Fruit fly (Drosophila melanogaster) whole organism, embryonic: ENCODE results near the gene CG31100.

Experiments used
- Aef1 ChIP-seq: fragments of 200-800 bp; sonication (Bioruptor generic); IDR thresholded peaks from 3 replicates; pipeline ENCODE4 v1.3.6; 2022; ENCODE audit warnings: missing biosample characterization, missing genetic modification characterization
- Bteb2 ChIP-seq: fragments of 200-800 bp; sonication (Bioruptor generic); optimal IDR thresholded peaks from 2 replicates; lab custom pipeline; 2016; ENCODE audit warnings: missing biosample characterization, missing genetic modification characterization
- CG10431 ChIP-seq: fragments of 200-800 bp; sonication (Bioruptor generic); optimal IDR thresholded peaks from 3 replicates; lab custom pipeline; 2018; ENCODE audit warnings: missing biosample characterization, mild to moderate bottlenecking, missing genetic modification characterization
- CG11085 ChIP-seq: fragments of 200-800 bp; sonication (Bioruptor generic); IDR thresholded peaks from 2 replicates; pipeline ENCODE4 v1.3.6; 2022; ENCODE audit warnings: missing biosample characterization, missing genetic modification characterization
- CG11456 ChIP-seq: fragments of 200-800 bp; sonication (Bioruptor generic); IDR thresholded peaks from 3 replicates; pipeline ENCODE4 v1.3.6; 2022; ENCODE audit warnings: missing biosample characterization, missing genetic modification characterization
- CG12236 ChIP-seq: fragments of 200-800 bp; sonication (Bioruptor generic); optimal IDR thresholded peaks from 2 replicates; lab custom pipeline; 2016; ENCODE audit warnings: missing biosample characterization, missing genetic modification characterization
- CG14050 ChIP-seq: fragments of 200-800 bp; sonication (Bioruptor generic); IDR thresholded peaks from 3 replicates; pipeline ENCODE4 v1.3.6; 2022; ENCODE audit warnings: missing biosample characterization, missing genetic modification characterization
- CG14965 ChIP-seq: fragments of 200-800 bp; sonication (Bioruptor generic); optimal IDR thresholded peaks from 2 replicates; lab custom pipeline; 2016; ENCODE audit warnings: missing biosample characterization, missing genetic modification characterization, borderline replicate concordance
- CG17186 ChIP-seq: fragments of 200-800 bp; sonication (Bioruptor generic); optimal IDR thresholded peaks from 3 replicates; lab custom pipeline; 2017; ENCODE audit warnings: missing biosample characterization, missing genetic modification reagents, missing genetic modification characterization
- CG2120 ChIP-seq: fragments of 200-800 bp; sonication (Bioruptor generic); optimal IDR thresholded peaks from 3 replicates; lab custom pipeline; 2016; ENCODE audit warnings: missing biosample characterization, missing genetic modification characterization
- CG34376 ChIP-seq: fragments of 200-800 bp; sonication (Bioruptor generic); optimal IDR thresholded peaks from 2 replicates; lab custom pipeline; 2018; ENCODE audit warnings: missing biosample characterization, mild to moderate bottlenecking, missing genetic modification characterization
- CG4282 ChIP-seq: fragments of 200-800 bp; sonication (Bioruptor generic); optimal IDR thresholded peaks from 2 replicates; lab custom pipeline; 2016; ENCODE audit warnings: missing biosample characterization, missing genetic modification characterization
- CG5245 ChIP-seq: fragments of 200-800 bp; sonication (Bioruptor generic); optimal IDR thresholded peaks from 3 replicates; lab custom pipeline; 2016; ENCODE audit warnings: missing biosample characterization, missing genetic modification characterization
- CG6854 ChIP-seq: fragments of 200-800 bp; sonication (Bioruptor generic); optimal IDR thresholded peaks from 3 replicates; lab custom pipeline; 2017; ENCODE audit warnings: missing biosample characterization, mild to moderate bottlenecking, missing genetic modification characterization
- CG7745 ChIP-seq: fragments of 200-800 bp; sonication (Bioruptor generic); optimal IDR thresholded peaks from 2 replicates; lab custom pipeline; 2018; ENCODE audit warnings: missing biosample characterization, mild to moderate bottlenecking, missing genetic modification characterization, moderate library complexity
- D ChIP-seq, 2 experiments: fragments of 200-800 bp in 1 of 2; fragments of >200 bp in 1 of 2; sonication (Bioruptor generic) in 1 of 2; optimal IDR thresholded peaks; 2 replicates in 1 of 2; 3 replicates in 1 of 2; lab custom pipeline; 2017; ENCODE audit warnings: mild to moderate bottlenecking in 1 of 2, missing biosample characterization in 1 of 2, missing genetic modification characterization in 1 of 2, missing genetic modification reagents in 1 of 2
- Dip3 ChIP-seq: fragments of 200-800 bp; sonication (Bioruptor generic); optimal IDR thresholded peaks from 3 replicates; lab custom pipeline; 2016; ENCODE audit warnings: missing biosample characterization, missing genetic modification characterization
- Doc3 ChIP-seq: fragments of 200-800 bp; sonication (Bioruptor generic); IDR thresholded peaks from 3 replicates; pipeline ENCODE4 v1.3.6; 2022; ENCODE audit warnings: missing biosample characterization, missing genetic modification characterization; ENCODE audit not compliant: partially characterized antibody
- Dref ChIP-seq: fragments of 200-800 bp; sonication (Bioruptor generic); IDR thresholded peaks from 2 replicates; pipeline ENCODE4 v1.3.6; 2022; ENCODE audit warnings: missing biosample characterization, missing genetic modification characterization
- Drgx ChIP-seq: fragments of 200-800 bp; sonication (Bioruptor generic); IDR thresholded peaks from 2 replicates; pipeline ENCODE4 v1.3.6; 2022; ENCODE audit warnings: missing biosample characterization, missing genetic modification characterization
- ERR ChIP-seq: fragments of 200-800 bp; sonication (Bioruptor generic); optimal IDR thresholded peaks from 2 replicates; lab custom pipeline; 2016; ENCODE audit warnings: missing biosample characterization, missing genetic modification characterization
- Eip74EF ChIP-seq, 2 experiments: fragments of 200-800 bp in 1 of 2; fragments of >200 bp in 1 of 2; sonication (Bioruptor generic) in 1 of 2; optimal IDR thresholded peaks; 2 replicates each; lab custom pipeline; 2017 to 2019; ENCODE audit warnings: missing biosample characterization in 2 of 2, missing genetic modification characterization in 2 of 2, mild to moderate bottlenecking in 1 of 2, moderate library complexity in 1 of 2
- Fer3 ChIP-seq: fragments of 200-800 bp; sonication (Bioruptor generic); optimal IDR thresholded peaks from 2 replicates; lab custom pipeline; 2018; ENCODE audit warnings: missing biosample characterization, mild to moderate bottlenecking, missing genetic modification characterization, moderate library complexity
- HLH4C ChIP-seq: fragments of 200-800 bp; sonication (Bioruptor generic); IDR thresholded peaks from 3 replicates; pipeline ENCODE4 v1.3.6; 2022; ENCODE audit warnings: missing biosample characterization, missing genetic modification characterization; ENCODE audit not compliant: partially characterized antibody
- Hsf ChIP-seq: fragments of 200-800 bp; sonication (Bioruptor generic); optimal IDR thresholded peaks from 3 replicates; lab custom pipeline; 2016; ENCODE audit warnings: missing biosample characterization, missing genetic modification characterization
- Lhr ChIP-seq: fragments of 200-800 bp; sonication (Bioruptor generic); optimal IDR thresholded peaks from 3 replicates; lab custom pipeline; 2017; ENCODE audit warnings: mild to moderate bottlenecking, missing biosample characterization, missing genetic modification reagents, missing genetic modification characterization
- MESR4 ChIP-seq: fragments of 200-800 bp; sonication (Bioruptor generic); optimal IDR thresholded peaks from 2 replicates; lab custom pipeline; 2018; ENCODE audit warnings: missing biosample characterization, mild to moderate bottlenecking, missing genetic modification characterization, moderate library complexity
- Mad ChIP-seq: fragments of 200-800 bp; sonication (Bioruptor generic); optimal IDR thresholded peaks from 2 replicates; lab custom pipeline; 2016; ENCODE audit warnings: missing biosample characterization, missing genetic modification characterization
- Mes4 ChIP-seq: fragments of 200-800 bp; sonication (Bioruptor generic); optimal IDR thresholded peaks from 2 replicates; lab custom pipeline; 2016; ENCODE audit warnings: missing biosample characterization, missing genetic modification characterization
- Nf-YB ChIP-seq: fragments of 200-800 bp; sonication (Bioruptor generic); optimal IDR thresholded peaks from 3 replicates; lab custom pipeline; 2019; ENCODE audit warnings: missing biosample characterization, mild to moderate bottlenecking, missing genetic modification characterization, moderate library complexity
- Poxn ChIP-seq: fragments of 200-800 bp; sonication (Bioruptor generic); IDR thresholded peaks from 2 replicates; pipeline ENCODE4 v1.3.6; 2022; ENCODE audit warnings: missing biosample characterization, missing genetic modification characterization
- Scr ChIP-seq: fragments of 200-800 bp; sonication (Bioruptor generic); IDR thresholded peaks from 2 replicates; pipeline ENCODE4 v1.3.6; 2022; ENCODE audit warnings: missing biosample characterization, missing genetic modification characterization; ENCODE audit not compliant: partially characterized antibody
- bowl ChIP-seq: fragments of 200-800 bp; sonication (Bioruptor generic); IDR thresholded peaks from 2 replicates; pipeline ENCODE4 v1.3.6; 2022; ENCODE audit warnings: missing biosample characterization, missing genetic modification characterization
- crc ChIP-seq: fragments of 200-800 bp; sonication (Bioruptor generic); optimal IDR thresholded peaks from 2 replicates; lab custom pipeline; 2016; ENCODE audit warnings: missing biosample characterization, missing genetic modification characterization
- crol ChIP-seq: fragments of 200-800 bp; sonication (Bioruptor generic); IDR thresholded peaks from 2 replicates; pipeline ENCODE4 v1.3.6; 2022; ENCODE audit warnings: missing biosample characterization, missing genetic modification characterization
- crp ChIP-seq, 2 experiments: fragments of 200-800 bp; sonication (Bioruptor generic); optimal IDR thresholded peaks; 2 replicates in 1 of 2; 3 replicates in 1 of 2; lab custom pipeline; 2017; ENCODE audit warnings: missing biosample characterization in 2 of 2, missing genetic modification characterization in 2 of 2, mild to moderate bottlenecking in 1 of 2, moderate library complexity in 1 of 2
- dimm ChIP-seq: fragments of 200-800 bp; sonication (Bioruptor generic); IDR thresholded peaks from 2 replicates; pipeline ENCODE4 v1.3.6; 2022; ENCODE audit warnings: missing biosample characterization, missing genetic modification characterization
- exex ChIP-seq: fragments of 200-800 bp; sonication (Bioruptor generic); optimal IDR thresholded peaks from 4 replicates; lab custom pipeline; 2018; ENCODE audit warnings: missing biosample characterization, mild to moderate bottlenecking, missing genetic modification characterization, moderate library complexity
- gem ChIP-seq: fragments of 200-800 bp; sonication (Bioruptor generic); optimal IDR thresholded peaks from 2 replicates; lab custom pipeline; 2019; ENCODE audit warnings: missing biosample characterization, mild to moderate bottlenecking, missing genetic modification characterization, moderate library complexity
- lmd ChIP-seq: fragments of 200-800 bp; sonication (Bioruptor generic); IDR thresholded peaks from 2 replicates; pipeline ENCODE4 v1.3.6; 2022; ENCODE audit warnings: missing biosample characterization, missing genetic modification characterization
- nerfin-1 ChIP-seq: fragments of 200-800 bp; sonication (Bioruptor generic); optimal IDR thresholded peaks from 3 replicates; lab custom pipeline; 2019; ENCODE audit warnings: missing biosample characterization, mild to moderate bottlenecking, missing genetic modification characterization, moderate library complexity
- slbo ChIP-seq: fragments of 200-800 bp; sonication (Bioruptor generic); IDR thresholded peaks from 2 replicates; pipeline ENCODE4 v1.3.6; 2022; ENCODE audit warnings: missing biosample characterization, missing genetic modification characterization
- so ChIP-seq: fragments of 200-800 bp; sonication (Bioruptor generic); IDR thresholded peaks from 3 replicates; pipeline ENCODE4 v1.3.6; 2022; ENCODE audit warnings: missing biosample characterization, missing genetic modification characterization
- tgo ChIP-seq: fragments of 200-800 bp; sonication (Bioruptor generic); IDR thresholded peaks from 3 replicates; pipeline ENCODE4 v1.3.6; 2022; ENCODE audit warnings: missing biosample characterization, missing genetic modification characterization
- tna ChIP-seq: fragments of 200-800 bp; sonication (Bioruptor generic); IDR thresholded peaks from 2 replicates; pipeline ENCODE4 v1.3.6; 2022; ENCODE audit warnings: missing biosample characterization, missing genetic modification characterization; ENCODE audit not compliant: partially characterized antibody
- zfh2 ChIP-seq: fragments of 200-800 bp; sonication (Bioruptor generic); optimal IDR thresholded peaks from 2 replicates; lab custom pipeline; 2016; ENCODE audit warnings: missing biosample characterization, missing genetic modification characterization

Gene CG31100

DNA sequence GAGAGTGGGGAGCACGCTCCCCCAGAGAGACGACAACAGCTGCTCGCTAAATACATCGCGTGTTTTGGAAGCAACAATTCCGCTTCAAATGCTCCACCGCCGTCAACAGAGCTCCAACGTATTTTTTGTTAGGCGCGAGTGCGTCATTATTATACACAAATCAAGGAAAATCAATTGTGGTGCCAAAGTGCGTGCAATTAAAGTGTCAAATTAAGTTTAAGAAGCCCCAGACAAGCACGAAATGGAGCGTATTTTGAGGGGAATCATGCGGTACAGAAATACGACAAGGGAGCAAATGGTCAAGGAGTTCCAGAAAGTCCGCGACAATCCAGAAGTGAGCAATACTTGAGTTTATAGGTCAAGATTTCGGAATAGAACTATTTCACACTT, 22.7 kb downstream of the CG31100 start, which contains the start of gene CAHbeta (continued):
- TF ChIP-seq Doc3 (GFP tag; lab: Robert Waterston, UW): peak; percentile 42; the same call in 1 of the 3 replicates
- no peak for TF ChIP-seq MESR4 (GFP tag; lab: Kevin White, UChicago)
- no peak for TF ChIP-seq tgo (GFP tag; lab: Robert Waterston, UW)
- no peak for TF ChIP-seq CG10431 (GFP tag; lab: Kevin White, UChicago)
- TF ChIP-seq crp (GFP tag; optimal IDR thresholded peaks at IDR 0.05; lab: Kevin White, UChicago): peak in 1 of 2 experiments; percentile 47
- TF ChIP-seq crol (GFP tag; lab: Robert Waterston, UW): no peak
- TF ChIP-seq Dip3 (GFP tag; lab: Kevin White, UChicago): no peak
- no peak for TF ChIP-seq CG5245
- TF ChIP-seq CG7745: no peak
- TF ChIP-seq, all 482 proteins: peak for 49

DNA sequence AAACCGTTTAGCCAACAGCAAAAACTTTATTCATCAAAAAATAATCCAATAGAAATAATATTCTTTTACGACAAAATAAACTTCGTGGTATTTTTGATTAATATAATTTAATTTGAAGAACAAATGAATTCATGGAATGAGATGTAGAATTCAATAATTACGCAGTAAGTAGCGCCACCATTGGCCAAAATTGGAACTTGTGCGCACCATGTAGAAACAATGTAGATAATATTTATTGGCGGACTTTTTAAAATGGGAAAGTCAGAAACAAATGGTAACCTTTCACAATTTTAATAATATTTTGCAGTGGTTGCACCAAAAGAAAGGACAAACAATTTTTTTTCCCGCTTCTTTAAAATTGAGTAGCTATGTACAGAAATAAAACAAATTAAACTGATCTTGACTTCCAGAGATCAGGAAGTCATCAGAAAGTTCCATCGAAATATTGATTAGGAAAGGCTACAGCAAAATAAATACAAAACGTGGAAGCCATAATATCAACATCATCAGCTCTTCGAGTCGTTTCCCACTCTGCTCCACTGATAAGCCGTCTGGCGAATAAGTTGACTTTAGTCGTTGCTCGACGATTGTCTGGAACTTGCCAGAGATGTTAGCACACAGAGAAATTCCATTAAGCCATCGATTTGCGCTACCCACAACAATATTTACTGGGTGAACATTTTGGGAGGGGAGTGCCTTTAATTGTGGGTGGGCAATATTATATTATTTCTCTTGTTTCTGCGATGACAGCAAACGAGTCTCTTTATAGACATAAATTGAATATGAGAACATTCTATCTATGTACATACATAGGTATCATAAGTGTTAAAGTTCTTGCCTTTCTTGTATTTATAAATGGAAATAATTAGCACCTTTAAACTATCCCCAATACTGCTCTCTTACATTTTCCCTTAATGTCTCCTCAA, 23.3 kb downstream of the CG31100 start:
- TF ChIP-seq CG12236 (GFP tag; lab: Kevin White, UChicago) (no peak), bowl (GFP tag; lab: Robert Waterston, UW) (no peak), Mes4 (GFP tag; lab: Kevin White, UChicago) (no peak), zfh2 (GFP tag; lab: Kevin White, UChicago) (no peak), Poxn (GFP tag; lab: Robert Waterston, UW) (no peak), Lhr (GFP tag; lab: Kevin White, UChicago) (peak; percentile 45), ERR (GFP tag; lab: Kevin White, UChicago) (no peak), Fer3 (tag; lab: Kevin White, UChicago) (no peak), Mad (peak; percentile 14), tna (GFP tag; lab: Robert Waterston, UW) (peak; percentile 18; the same call in 1 of the 2 replicates), Drgx (GFP tag; lab: Robert Waterston, UW) (no peak), CG14050 (GFP tag; lab: Robert Waterston, UW) (no peak), lmd (GFP tag; lab: Robert Waterston, UW) (no peak), Aef1 (GFP tag; lab: Robert Waterston, UW) (no peak), Eip74EF (GFP tag; optimal IDR thresholded peaks at IDR 0.05; lab: Kevin White, UChicago) (peak in 1 of 2 experiments; percentile 22), CG6854 (GFP tag; lab: Kevin White, UChicago) (peak; percentile 56), Dref (GFP tag; lab: Robert Waterston, UW) (no peak), nerfin-1 (no peak), dimm (no peak), crc (GFP tag; lab: Kevin White, UChicago) (no peak), HLH4C (GFP tag; lab: Robert Waterston, UW) (peak; percentile 39; the same call in 1 of the 3 replicates), CG2120 (GFP tag; lab: Kevin White, UChicago) (peak; percentile 2), slbo (GFP tag; lab: Robert Waterston, UW) (no peak), CG34376 (GFP tag; lab: Kevin White, UChicago) (no peak), CG4282 (GFP tag; lab: Kevin White, UChicago) (no peak), gem (tag; lab: Kevin White, UChicago) (peak; percentile 1), Hsf (no peak), Nf-YB (no peak), Bteb2 (no peak), Scr (GFP tag; lab: Robert Waterston, UW) (0 out of 2 replicates have a peak, but pooled peaks have one; percentile 20), CG11085 (GFP tag; lab: Robert Waterston, UW) (no peak), CG11456 (GFP tag; lab: Robert Waterston, UW) (0 out of 3 replicates have a peak, but pooled peaks have one; percentile 23), exex (tag; lab: Kevin White, UChicago) (peak; percentile 43), so (GFP tag; lab: Robert Waterston, UW) (0 out of 3 replicates have a peak, but pooled peaks have one; percentile 27), CG17186 (peak; percentile 33), CG14965 (GFP tag; lab: Kevin White, UChicago) (no peak), D (optimal IDR thresholded peaks at IDR 0.05; lab: Kevin White, UChicago) (no peak), D (GFP tag; optimal IDR thresholded peaks at IDR 0.05; lab: Kevin White, UChicago) (no peak)
